Fruit fly (Drosophila melanogaster): ENCODE data around the gene TfIIA-L.

TfIIA-L gene

dm6 chr3R:27250907-27251306 lies at the start of gene TfIIA-L, which contains the start of gene TTLL6B:
Gene TfIIA-L, plus strand, starts transcription at chr3R:27251112.
Gene TTLL6B, minus strand, starts transcription at chr3R:27251007.
- no peak for TF ChIP-seq CG17801 (GFP tag; optimal IDR thresholded peaks at IDR 0.05; ENCODE audit: partially characterized antibody)

dm6 chr3R:27201538-27202281 lies 49.2 kb upstream of the TfIIA-L start:
- TF ChIP-seq CG17801 (GFP tag; optimal IDR thresholded peaks at IDR 0.05; ENCODE audit: partially characterized antibody) = no peak

dm6 chr3R:27202330-27202729 lies 48.6 kb upstream of the TfIIA-L start:
- no peak for TF ChIP-seq CG17801 (GFP tag; optimal IDR thresholded peaks at IDR 0.05; ENCODE audit: partially characterized antibody)

DNA sequence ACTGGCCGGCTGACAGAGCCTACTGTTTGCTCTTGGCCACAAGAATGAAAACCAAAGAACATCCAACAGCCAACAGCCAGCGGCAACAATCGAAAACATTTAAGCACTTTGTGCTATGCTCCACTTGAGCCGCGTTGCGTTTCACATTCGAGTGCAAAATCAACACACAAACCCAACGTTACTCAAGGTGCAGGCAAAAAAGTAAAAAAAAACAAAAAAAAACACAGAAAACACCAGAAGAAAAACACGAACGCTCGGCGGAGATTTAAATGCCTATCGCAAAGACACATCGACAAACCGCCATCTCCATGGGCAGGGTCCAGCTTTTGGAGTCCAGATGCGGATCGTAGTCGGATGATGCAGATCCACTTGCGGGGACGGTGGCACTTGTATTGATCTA lies 47.1 kb upstream of the TfIIA-L start:
- no peak for TF ChIP-seq CG17801 (GFP tag; optimal IDR thresholded peaks at IDR 0.05; ENCODE audit: partially characterized antibody)

DNA sequence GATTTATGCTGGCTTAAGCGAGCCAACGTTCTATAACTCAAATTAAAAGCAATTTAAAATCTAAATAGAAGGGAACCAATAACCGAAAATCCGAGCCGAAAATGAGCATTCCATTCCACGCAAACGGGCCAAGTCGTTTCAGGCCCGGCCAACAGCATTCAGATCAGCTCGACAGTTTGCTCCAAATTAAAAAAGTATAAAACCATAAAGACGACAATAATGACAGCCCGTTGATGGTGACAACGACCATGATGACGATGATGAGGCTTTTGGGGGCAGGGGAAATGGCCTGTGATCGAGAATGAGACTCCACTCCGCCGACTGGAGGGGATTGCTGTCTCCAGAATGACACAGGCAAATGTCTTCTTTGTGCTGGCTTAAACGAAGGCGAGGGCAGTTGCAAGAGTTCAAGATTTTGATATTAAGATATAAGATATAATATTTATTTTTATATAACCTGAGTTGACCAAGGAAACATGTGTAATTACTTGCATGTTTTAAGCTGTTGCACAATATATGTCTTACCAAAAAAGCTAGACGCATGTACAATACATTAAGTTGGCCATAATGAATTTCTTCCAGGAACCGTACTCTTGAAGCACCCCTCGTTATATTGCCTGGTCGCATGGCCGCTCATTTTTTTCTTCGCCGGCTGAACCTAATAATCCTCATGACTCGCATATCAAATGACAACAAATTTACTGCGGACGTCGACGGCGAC lies 46.1 kb upstream of the TfIIA-L start:
- TF ChIP-seq CG17801 (GFP tag; optimal IDR thresholded peaks at IDR 0.05; ENCODE audit: partially characterized antibody) = no peak

DNA sequence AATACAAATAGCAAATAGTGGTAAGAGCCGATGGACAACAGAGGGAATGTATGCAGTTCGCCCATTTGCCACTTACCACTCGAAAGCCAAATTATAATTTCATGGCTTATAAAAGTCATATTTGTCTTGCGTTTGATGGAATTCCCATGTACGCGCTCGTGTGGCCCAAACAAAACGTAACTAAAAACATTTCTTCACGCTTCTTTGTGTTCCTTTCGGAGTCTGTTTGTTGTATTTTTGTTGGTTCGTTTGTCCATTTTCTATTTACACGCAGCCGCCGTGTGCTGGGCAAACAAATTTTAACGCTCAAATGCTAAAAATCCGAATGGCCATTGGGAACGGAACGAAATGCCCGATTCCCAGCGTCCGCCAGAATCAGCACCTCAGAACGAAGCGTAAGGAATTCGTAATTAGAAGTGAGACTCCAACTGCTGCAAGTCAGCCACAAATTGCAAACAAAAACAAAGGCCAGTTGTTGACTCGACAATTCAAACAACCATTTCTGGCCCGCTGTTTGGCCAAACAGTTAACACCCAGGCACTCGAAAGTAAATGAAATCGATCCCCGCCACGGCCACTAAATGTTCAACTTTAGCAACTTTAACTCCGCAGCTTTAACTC lies 42.1 kb upstream of the TfIIA-L start:
- no peak for TF ChIP-seq CG17801 (GFP tag; optimal IDR thresholded peaks at IDR 0.05; ENCODE audit: partially characterized antibody)

DNA sequence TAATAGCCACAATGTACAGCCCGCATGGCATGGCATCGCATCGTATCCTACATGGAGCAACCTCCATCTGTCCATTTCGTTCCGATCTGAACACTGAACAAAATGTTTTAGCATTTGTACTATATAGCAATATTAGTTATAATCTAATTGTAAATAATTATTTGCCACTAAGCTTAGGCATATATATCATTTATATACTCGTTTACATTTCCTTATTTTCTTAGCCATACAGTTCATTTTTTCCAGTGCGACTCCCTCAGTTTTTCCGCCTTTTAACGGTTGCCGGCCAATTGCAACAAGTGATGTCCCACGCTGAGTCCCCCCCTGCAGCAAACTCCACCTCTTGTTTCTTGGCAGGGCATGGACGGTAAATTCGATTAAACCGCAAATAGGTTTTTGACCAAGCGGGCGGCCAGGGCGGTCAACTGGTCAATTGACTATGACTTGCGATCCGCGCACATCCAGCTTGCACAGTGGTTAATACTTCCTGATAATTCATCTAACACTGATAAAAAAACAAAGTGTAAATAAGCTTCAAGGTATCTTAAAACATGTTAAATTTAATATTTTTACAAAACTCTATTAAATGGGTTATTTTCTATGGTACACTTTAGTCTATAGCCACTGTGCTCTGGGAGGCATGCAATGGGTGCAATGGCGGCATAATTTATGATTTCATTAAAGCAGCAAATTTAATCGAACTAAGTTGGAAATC lies 41.2 kb upstream of the TfIIA-L start:
- TF ChIP-seq CG17801 (GFP tag; optimal IDR thresholded peaks at IDR 0.05; ENCODE audit: partially characterized antibody) = no peak

DNA sequence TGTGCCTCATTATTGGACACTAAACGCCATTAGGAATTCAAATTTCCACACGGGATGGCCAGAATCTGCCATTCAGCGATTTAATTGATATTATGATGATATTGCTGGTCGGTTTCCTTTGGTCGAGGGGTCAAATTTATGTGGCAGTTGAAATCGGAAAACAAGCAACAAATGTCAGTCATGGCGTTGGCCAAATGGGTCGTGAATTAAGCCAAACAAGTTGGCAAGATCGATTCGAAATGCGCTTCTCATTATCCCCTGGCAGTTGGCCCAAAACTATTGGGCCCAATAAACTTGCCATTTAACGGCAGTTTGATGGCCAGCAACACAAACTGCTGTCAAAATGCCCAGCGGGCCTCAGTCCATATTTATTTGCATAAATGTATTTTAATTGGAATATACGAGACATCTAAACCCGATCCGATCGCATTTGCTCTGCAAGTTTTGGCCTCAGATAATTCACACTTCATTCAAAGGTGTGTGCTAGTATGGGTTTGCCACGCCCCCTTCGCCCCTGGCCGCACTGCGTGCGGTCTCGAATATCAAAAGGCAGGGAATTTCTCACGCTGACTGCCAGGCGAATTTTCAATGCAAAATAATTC lies 37.8 kb upstream of the TfIIA-L start:
- TF ChIP-seq CG17801 (GFP tag; optimal IDR thresholded peaks at IDR 0.05; ENCODE audit: partially characterized antibody) = no peak

DNA sequence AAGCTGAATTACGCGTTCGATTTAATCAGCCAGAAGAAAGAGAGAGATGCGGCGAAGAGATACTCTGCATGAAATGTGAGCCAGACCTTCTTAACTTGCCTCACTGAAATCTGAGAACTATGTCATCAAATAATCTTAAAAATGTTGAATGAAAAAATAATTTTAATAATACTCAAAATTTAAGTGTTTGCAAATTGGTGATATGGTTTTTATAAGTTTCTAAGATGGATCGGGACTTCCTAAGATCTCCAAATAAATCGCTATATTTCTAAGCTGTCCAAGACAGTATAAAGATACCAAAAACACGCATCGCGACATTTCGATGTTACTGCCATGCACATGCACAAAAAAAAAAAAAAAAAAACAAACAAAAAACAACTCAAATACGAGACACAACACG lies 36.0 kb upstream of the TfIIA-L start:
- no peak for TF ChIP-seq CG17801 (GFP tag; optimal IDR thresholded peaks at IDR 0.05; ENCODE audit: partially characterized antibody)

DNA sequence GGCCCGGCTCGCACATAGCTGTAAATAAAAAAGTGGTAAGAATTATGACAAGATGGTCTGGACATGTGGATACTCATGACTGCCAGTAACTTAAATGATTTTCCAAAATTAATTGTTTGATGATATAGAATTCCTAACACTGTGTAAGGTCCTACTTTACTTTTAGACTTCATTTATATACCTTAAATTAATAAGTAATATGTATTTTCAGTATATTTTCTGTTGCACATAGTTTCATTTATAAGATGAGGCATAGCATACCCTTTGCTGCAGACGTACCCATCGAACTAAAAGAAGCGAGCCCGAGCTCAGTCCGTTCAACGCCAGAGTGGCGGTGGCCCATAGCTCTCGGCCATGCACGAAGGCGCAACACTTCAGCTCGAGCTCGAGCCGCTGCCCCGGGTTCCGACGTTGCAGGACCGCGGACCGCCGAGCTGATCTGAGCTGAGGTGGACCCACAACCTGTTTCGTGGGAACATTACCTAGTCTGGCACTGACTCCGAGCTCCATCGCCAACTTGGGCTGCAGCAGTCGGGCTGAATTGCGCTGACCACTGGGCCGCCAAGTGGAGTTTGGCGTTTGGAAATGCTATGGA lies 33.4 kb upstream of the TfIIA-L start:
- no peak for TF ChIP-seq CG17801 (GFP tag; optimal IDR thresholded peaks at IDR 0.05; ENCODE audit: partially characterized antibody)

DNA sequence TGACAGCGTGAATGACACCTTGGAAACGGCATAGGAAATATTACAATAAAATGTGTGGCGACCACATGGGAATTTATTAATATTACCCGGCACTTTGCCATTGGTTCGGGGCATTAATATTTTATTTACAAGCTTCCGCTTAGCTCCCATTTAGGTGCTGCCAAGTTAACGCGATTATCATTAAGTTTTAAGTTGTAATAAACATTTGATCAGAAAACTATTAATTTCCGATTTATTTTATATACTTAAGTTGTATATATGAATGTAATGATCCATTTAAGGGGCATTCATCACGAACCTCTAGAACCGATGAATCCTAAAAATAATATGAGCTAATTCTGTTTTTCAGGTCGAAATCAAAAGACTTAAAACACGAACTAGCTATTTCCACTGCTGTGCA lies 32.6 kb upstream of the TfIIA-L start:
- no peak for TF ChIP-seq CG17801 (GFP tag; optimal IDR thresholded peaks at IDR 0.05; ENCODE audit: partially characterized antibody)

DNA sequence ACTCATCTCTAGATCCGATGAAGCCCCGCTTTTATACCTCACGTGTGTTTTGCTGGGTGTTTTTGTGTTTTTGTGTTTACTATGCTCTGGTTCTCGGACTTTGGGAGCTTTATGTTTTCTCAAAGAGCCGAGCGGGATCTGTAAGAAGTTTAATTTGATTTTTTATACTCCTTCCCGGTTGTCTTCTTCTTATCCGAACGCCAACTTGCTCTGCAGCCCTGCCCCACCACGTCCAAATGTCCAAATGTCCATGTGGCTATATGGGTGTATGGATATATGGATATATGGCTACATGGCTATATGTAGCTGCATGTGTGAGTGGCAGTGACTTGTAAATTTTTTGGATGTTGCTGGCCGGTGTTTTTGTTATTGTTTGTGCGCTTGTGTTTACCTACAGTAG lies 32.1 kb upstream of the TfIIA-L start:
- no peak for TF ChIP-seq CG17801 (GFP tag; optimal IDR thresholded peaks at IDR 0.05; ENCODE audit: partially characterized antibody)

DNA sequence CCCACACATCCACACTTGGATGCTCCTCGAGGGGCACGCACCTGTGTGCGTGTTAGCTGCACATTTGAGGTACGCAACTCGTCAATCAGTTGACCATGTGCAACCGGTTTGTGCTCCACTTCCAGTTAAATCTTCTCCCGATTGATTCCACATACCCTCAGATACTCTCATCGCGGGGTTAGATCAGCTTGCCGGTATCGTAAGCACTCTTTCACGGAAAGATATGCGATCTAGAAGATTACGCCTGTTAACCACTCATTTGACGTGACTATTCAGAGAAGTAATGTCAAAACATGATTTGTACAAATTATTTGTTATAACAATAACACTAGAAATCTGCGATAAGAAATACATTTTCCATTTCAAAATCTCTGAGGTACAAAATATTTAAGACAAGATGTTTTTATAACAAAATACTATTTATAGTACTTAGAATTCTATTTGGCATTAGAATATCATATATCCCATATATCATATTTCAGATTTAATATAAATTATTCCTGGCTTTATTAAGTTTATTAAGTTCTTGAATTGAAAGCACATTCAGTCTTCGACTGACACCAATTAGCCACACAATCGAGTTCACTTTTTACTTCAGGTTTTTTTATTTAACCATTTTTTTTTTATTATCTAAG lies 30.0 kb upstream of the TfIIA-L start:
- no peak for TF ChIP-seq CG17801 (GFP tag; optimal IDR thresholded peaks at IDR 0.05; ENCODE audit: partially characterized antibody)

dm6 chr3R:27222013-27222673 lies 28.8 kb upstream of the TfIIA-L start:
- TF ChIP-seq CG17801 (GFP tag; optimal IDR thresholded peaks at IDR 0.05; ENCODE audit: partially characterized antibody) = no peak

All from ovary, adult (tissue).